Fruit fly (Drosophila melanogaster) whole organism, embryonic: ENCODE measurements around the gene Vha16-2.
A peak's percentile ranks its signal among the peaks of the same experiment; 100 is the strongest.

ENCODE experiments used
- CG42726 ChIP-seq: fragments of 200-800 bp; sonication (Bioruptor generic); IDR thresholded peaks from 2 replicates; pipeline ENCODE4 v1.3.6; 2022; ENCODE audit warnings: missing biosample characterization, missing genetic modification characterization; ENCODE audit not compliant: partially characterized antibody
- Dp ChIP-seq: fragments of 200-800 bp; sonication (Bioruptor generic); optimal IDR thresholded peaks from 2 replicates; lab custom pipeline; 2018; ENCODE audit warnings: missing biosample characterization, mild to moderate bottlenecking, missing genetic modification characterization, moderate library complexity
- Nf-YB ChIP-seq: fragments of 200-800 bp; sonication (Bioruptor generic); optimal IDR thresholded peaks from 3 replicates; lab custom pipeline; 2019; ENCODE audit warnings: missing biosample characterization, mild to moderate bottlenecking, missing genetic modification characterization, moderate library complexity
- ap ChIP-seq: fragments of 200-800 bp; sonication (Bioruptor generic); IDR thresholded peaks from 2 replicates; pipeline ENCODE4 v1.3.6; 2022; ENCODE audit warnings: missing biosample characterization, missing genetic modification characterization
- bsh ChIP-seq, 2 experiments: fragments of 200-800 bp; sonication (Bioruptor generic); optimal IDR thresholded peaks; 2 replicates each; lab custom pipeline; 2017 to 2018; ENCODE audit warnings: mild to moderate bottlenecking in 2 of 2, missing biosample characterization in 2 of 2, missing genetic modification characterization in 2 of 2, moderate library complexity in 1 of 2
- cad ChIP-seq: fragments of >200 bp; optimal IDR thresholded peaks from 2 replicates; lab custom pipeline; 2017; ENCODE audit warnings: missing biosample characterization, missing genetic modification characterization
- crp ChIP-seq, 2 experiments: fragments of 200-800 bp; sonication (Bioruptor generic); optimal IDR thresholded peaks; 2 replicates in 1 of 2; 3 replicates in 1 of 2; lab custom pipeline; 2017; ENCODE audit warnings: missing biosample characterization in 2 of 2, missing genetic modification characterization in 2 of 2, mild to moderate bottlenecking in 1 of 2, moderate library complexity in 1 of 2
- exex ChIP-seq: fragments of 200-800 bp; sonication (Bioruptor generic); optimal IDR thresholded peaks from 4 replicates; lab custom pipeline; 2018; ENCODE audit warnings: missing biosample characterization, mild to moderate bottlenecking, missing genetic modification characterization, moderate library complexity
- gcm ChIP-seq: fragments of 200-800 bp; sonication (Bioruptor generic); optimal IDR thresholded peaks from 2 replicates; lab custom pipeline; 2019; ENCODE audit warnings: missing biosample characterization, mild to moderate bottlenecking, missing genetic modification characterization, moderate library complexity
- run ChIP-seq: fragments of 200-800 bp; sonication (Bioruptor generic); optimal IDR thresholded peaks from 3 replicates; lab custom pipeline; 2018; ENCODE audit warnings: missing biosample characterization, mild to moderate bottlenecking, missing genetic modification characterization
- sr ChIP-seq: fragments of 200-800 bp; sonication (Bioruptor generic); IDR thresholded peaks from 3 replicates; pipeline ENCODE4 v1.3.6; 2022; ENCODE audit warnings: missing biosample characterization, missing genetic modification characterization
- ttk ChIP-seq: fragments of 200-800 bp; sonication (Bioruptor generic); IDR thresholded peaks from 2 replicates; pipeline ENCODE4 v2.1.2; 2022; ENCODE audit warnings: missing biosample characterization, missing genetic modification characterization

DNA sequence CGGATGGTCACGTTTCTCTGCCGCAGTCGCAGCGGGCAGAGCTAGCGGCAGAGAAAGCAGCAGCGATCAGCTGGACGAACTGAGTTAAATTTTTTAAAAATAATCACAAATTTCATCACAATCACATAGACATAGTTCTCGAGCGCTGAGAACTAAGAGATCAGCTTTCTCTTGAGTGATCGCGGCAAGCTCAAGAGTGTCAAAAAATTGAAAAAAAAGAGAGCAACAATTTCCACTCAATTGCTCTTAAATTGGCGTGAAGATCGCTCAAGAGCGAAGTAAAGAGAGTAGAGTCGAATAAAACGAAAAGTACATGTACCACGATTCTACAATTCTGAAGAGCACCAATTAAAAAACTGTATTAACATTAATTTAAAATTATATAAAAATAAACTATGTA lies 46.4 kb upstream of the Vha16-2 start:
- TF ChIP-seq CG42726 (GFP tag; lab: Robert Waterston, UW) (no peak), cad (GFP tag; lab: Kevin White, UChicago) (no peak), sr (GFP tag; lab: Robert Waterston, UW) (no peak), run (no peak), gcm (GFP tag; lab: Kevin White, UChicago) (no peak), Nf-YB (GFP tag; lab: Kevin White, UChicago) (no peak), Dp (GFP tag; lab: Kevin White, UChicago) (no peak), exex (no peak), bsh (GFP tag; optimal IDR thresholded peaks at IDR 0.05; lab: Kevin White, UChicago) (no peak), ttk (GFP tag; lab: Robert Waterston, UW) (no peak), ap (no peak), crp (GFP tag; optimal IDR thresholded peaks at IDR 0.05; lab: Kevin White, UChicago) (peak in 1 of 2 experiments; percentile 40)
